Fruit fly (Drosophila melanogaster) whole organism, embryonic: Measurements from ENCODE around the gene Ilp6.

Source experiments
- CG10267 ChIP-seq: fragments of 200-800 bp; sonication (Bioruptor generic); optimal IDR thresholded peaks from 2 replicates; lab custom pipeline; 2018; ENCODE audit warnings: missing biosample characterization, mild to moderate bottlenecking, missing genetic modification characterization, moderate library complexity
- CG3163 ChIP-seq: fragments of 200-800 bp; sonication (Bioruptor generic); optimal IDR thresholded peaks from 3 replicates; lab custom pipeline; 2016; ENCODE audit warnings: missing biosample characterization, missing genetic modification characterization
- Trl ChIP-seq, 3 experiments: fragments of >200 bp in 2 of 3; fragments of 200-800 bp in 1 of 3; sonication (Bioruptor generic) in 1 of 3; optimal IDR thresholded peaks; 2 replicates in 1 of 3; 3 replicates in 2 of 3; lab custom pipeline; 2016 to 2017; ENCODE audit warnings: missing biosample characterization in 1 of 3, missing genetic modification characterization in 1 of 3
- danr ChIP-seq: fragments of 200-800 bp; sonication (Bioruptor generic); IDR thresholded peaks from 2 replicates; pipeline ENCODE4 v1.3.6; 2022; ENCODE audit warnings: missing biosample characterization, missing genetic modification characterization
- gfzf ChIP-seq: fragments of 200-800 bp; sonication (Bioruptor generic); optimal IDR thresholded peaks from 2 replicates; lab custom pipeline; 2016; ENCODE audit warnings: missing biosample characterization, mild to moderate bottlenecking, missing genetic modification characterization, moderate library complexity
- kay ChIP-seq: fragments of 200-800 bp; sonication (Bioruptor generic); optimal IDR thresholded peaks from 2 replicates; lab custom pipeline; 2016; ENCODE audit warnings: missing biosample characterization, missing genetic modification characterization
- slou ChIP-seq: fragments of 200-800 bp; sonication (Bioruptor generic); optimal IDR thresholded peaks from 3 replicates; lab custom pipeline; 2016; ENCODE audit warnings: missing biosample characterization, missing genetic modification characterization

DNA sequence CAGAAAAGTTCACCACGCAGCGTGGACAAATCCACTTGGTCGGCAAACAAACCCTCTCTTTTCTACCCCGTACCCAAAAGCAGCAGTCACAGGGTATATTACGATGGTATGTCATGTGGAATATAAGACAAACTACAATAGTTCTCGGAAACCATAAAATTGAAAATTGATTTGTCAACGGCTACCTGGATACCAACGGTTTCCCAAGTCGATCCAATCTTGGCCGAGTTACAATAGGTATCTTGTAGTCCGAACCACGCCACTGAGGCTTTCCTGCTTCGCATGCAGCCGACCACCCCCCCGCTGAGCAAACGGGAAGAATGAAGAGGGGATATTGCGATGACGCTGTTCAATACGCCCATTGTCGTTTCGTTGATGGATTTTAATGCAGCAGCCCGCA, 16.1 kb downstream of the Ilp6 start:
- TF ChIP-seq Trl (optimal IDR thresholded peaks at IDR 0.05; lab: Kevin White, UChicago) (no peak), Trl (GFP tag; optimal IDR thresholded peaks at IDR 0.05; lab: Kevin White, UChicago) (peak; percentile 71), gfzf (GFP tag; lab: Kevin White, UChicago) (no peak), kay (GFP tag; lab: Kevin White, UChicago) (peak; percentile 37), CG3163 (no peak), slou (no peak), CG10267 (tag; lab: Kevin White, UChicago) (peak; percentile 40), danr (GFP tag; lab: Robert Waterston, UW) (no peak)
